Fruit fly (Drosophila melanogaster) whole organism, embryonic: ENCODE results near the gene mmy.

ENCODE experiments used
- CG10274 ChIP-seq: fragments of 200-800 bp; sonication (Bioruptor generic); optimal IDR thresholded peaks from 3 replicates; lab custom pipeline; 2017; ENCODE audit warnings: missing biosample characterization, mild to moderate bottlenecking, missing genetic modification characterization
- CG11560 ChIP-seq: fragments of 200-800 bp; sonication (Bioruptor generic); IDR thresholded peaks from 3 replicates; pipeline ENCODE4 v1.3.6; 2022; ENCODE audit warnings: missing biosample characterization, missing genetic modification characterization
- CG12071 ChIP-seq: fragments of 200-800 bp; sonication (Bioruptor generic); optimal IDR thresholded peaks from 3 replicates; lab custom pipeline; 2018; ENCODE audit warnings: missing biosample characterization, mild to moderate bottlenecking, missing genetic modification characterization
- CG12236 ChIP-seq: fragments of 200-800 bp; sonication (Bioruptor generic); optimal IDR thresholded peaks from 2 replicates; lab custom pipeline; 2016; ENCODE audit warnings: missing biosample characterization, missing genetic modification characterization
- CG14014 ChIP-seq: fragments of 200-800 bp; sonication (Bioruptor generic); IDR thresholded peaks from 2 replicates; pipeline ENCODE4 v1.3.6; 2022; ENCODE audit warnings: missing biosample characterization, missing genetic modification characterization
- CG15696 ChIP-seq: fragments of 200-800 bp; sonication (Bioruptor generic); optimal IDR thresholded peaks from 2 replicates; lab custom pipeline; 2019; ENCODE audit warnings: missing biosample characterization, mild to moderate bottlenecking, missing genetic modification characterization, moderate library complexity
- CG1602 ChIP-seq: fragments of 200-800 bp; sonication (Bioruptor generic); optimal IDR thresholded peaks from 3 replicates; lab custom pipeline; 2016; ENCODE audit warnings: missing biosample characterization, missing genetic modification characterization
- CG1647 ChIP-seq: fragments of 200-800 bp; sonication (Bioruptor generic); optimal IDR thresholded peaks from 3 replicates; lab custom pipeline; 2016; ENCODE audit warnings: missing biosample characterization, missing genetic modification characterization
- CG17385 ChIP-seq: fragments of 200-800 bp; sonication (Bioruptor generic); optimal IDR thresholded peaks from 3 replicates; lab custom pipeline; 2018; ENCODE audit warnings: missing biosample characterization, mild to moderate bottlenecking, missing genetic modification characterization
- CG17802 ChIP-seq: fragments of 200-800 bp; sonication (Bioruptor generic); optimal IDR thresholded peaks from 2 replicates; lab custom pipeline; 2018; ENCODE audit warnings: missing biosample characterization, mild to moderate bottlenecking, missing genetic modification characterization, moderate library complexity
- CG1792 ChIP-seq: fragments of 200-800 bp; sonication (Bioruptor generic); optimal IDR thresholded peaks from 2 replicates; lab custom pipeline; 2016; ENCODE audit warnings: missing biosample characterization, missing genetic modification characterization
- CG18764 ChIP-seq: fragments of 200-800 bp; sonication (Bioruptor generic); optimal IDR thresholded peaks from 3 replicates; lab custom pipeline; 2016; ENCODE audit warnings: missing biosample characterization, missing genetic modification characterization
- CG30403 ChIP-seq: fragments of 200-800 bp; sonication (Bioruptor generic); optimal IDR thresholded peaks from 3 replicates; lab custom pipeline; 2016; ENCODE audit warnings: missing biosample characterization, missing genetic modification characterization
- CG32532 ChIP-seq: fragments of 200-800 bp; sonication (Bioruptor generic); IDR thresholded peaks from 2 replicates; pipeline ENCODE4 v1.3.6; 2022; ENCODE audit warnings: missing biosample characterization, missing genetic modification characterization
- CG3838 ChIP-seq: fragments of 200-800 bp; sonication (Bioruptor generic); optimal IDR thresholded peaks from 3 replicates; lab custom pipeline; 2016; ENCODE audit warnings: missing biosample characterization, missing genetic modification characterization
- CG43689 ChIP-seq: fragments of 200-800 bp; sonication (Bioruptor generic); IDR thresholded peaks from 2 replicates; pipeline ENCODE4 v1.3.6; 2022; ENCODE audit warnings: missing biosample characterization, missing genetic modification characterization
- CG6854 ChIP-seq: fragments of 200-800 bp; sonication (Bioruptor generic); optimal IDR thresholded peaks from 3 replicates; lab custom pipeline; 2017; ENCODE audit warnings: missing biosample characterization, mild to moderate bottlenecking, missing genetic modification characterization
- CG7786 ChIP-seq: fragments of 200-800 bp; sonication (Bioruptor generic); optimal IDR thresholded peaks from 2 replicates; lab custom pipeline; 2016; ENCODE audit warnings: missing biosample characterization, missing genetic modification characterization
- CG8478 ChIP-seq: fragments of >200 bp; optimal IDR thresholded peaks from 2 replicates; lab custom pipeline; 2018
- CG8765 ChIP-seq: fragments of 200-800 bp; sonication (Bioruptor generic); IDR thresholded peaks from 2 replicates; pipeline ENCODE4 v1.3.6; 2022; ENCODE audit warnings: missing biosample characterization, missing genetic modification characterization
- CHES-1-like ChIP-seq: fragments of 200-800 bp; sonication (Bioruptor generic); optimal IDR thresholded peaks from 2 replicates; lab custom pipeline; 2016; ENCODE audit warnings: missing biosample characterization, missing genetic modification characterization
- Dek ChIP-seq: fragments of 200-800 bp; sonication (Bioruptor generic); optimal IDR thresholded peaks from 3 replicates; lab custom pipeline; 2019; ENCODE audit warnings: missing biosample characterization, mild to moderate bottlenecking, missing genetic modification characterization, moderate library complexity
- Doc3 ChIP-seq: fragments of 200-800 bp; sonication (Bioruptor generic); IDR thresholded peaks from 3 replicates; pipeline ENCODE4 v1.3.6; 2022; ENCODE audit warnings: missing biosample characterization, missing genetic modification characterization; ENCODE audit not compliant: partially characterized antibody
- Drgx ChIP-seq: fragments of 200-800 bp; sonication (Bioruptor generic); IDR thresholded peaks from 2 replicates; pipeline ENCODE4 v1.3.6; 2022; ENCODE audit warnings: missing biosample characterization, missing genetic modification characterization
- HLHmδ ChIP-seq: fragments of 200-800 bp; sonication (Bioruptor generic); optimal IDR thresholded peaks from 2 replicates; lab custom pipeline; 2018; ENCODE audit warnings: missing biosample characterization, mild to moderate bottlenecking, missing genetic modification characterization, moderate library complexity
- Hey ChIP-seq: fragments of 200-800 bp; sonication (Bioruptor generic); optimal IDR thresholded peaks from 3 replicates; lab custom pipeline; 2018; ENCODE audit warnings: missing biosample characterization, mild to moderate bottlenecking, missing genetic modification characterization
- Neu2 ChIP-seq: fragments of 200-800 bp; sonication (Bioruptor generic); optimal IDR thresholded peaks from 3 replicates; lab custom pipeline; 2016; ENCODE audit warnings: missing biosample characterization, missing genetic modification characterization, borderline replicate concordance
- Ptx1 ChIP-seq: fragments of 200-800 bp; sonication (Bioruptor generic); IDR thresholded peaks from 2 replicates; pipeline ENCODE4 v1.3.6; 2022; ENCODE audit warnings: missing biosample characterization, missing genetic modification characterization
- Ravus ChIP-seq: fragments of 200-800 bp; sonication (Bioruptor generic); IDR thresholded peaks from 2 replicates; pipeline ENCODE4 v1.3.6; 2022; ENCODE audit warnings: missing biosample characterization, missing genetic modification characterization
- Sox100B ChIP-seq: fragments of 200-800 bp; sonication (Bioruptor generic); optimal IDR thresholded peaks from 3 replicates; lab custom pipeline; 2018; ENCODE audit warnings: missing biosample characterization, mild to moderate bottlenecking, missing genetic modification characterization
- TFAM ChIP-seq: fragments of 200-800 bp; sonication (Bioruptor generic); optimal IDR thresholded peaks from 2 replicates; lab custom pipeline; 2017; ENCODE audit warnings: missing biosample characterization, missing genetic modification characterization, inconsistent platforms
- abd-A ChIP-seq: fragments of 200-800 bp; sonication (Bioruptor generic); optimal IDR thresholded peaks from 3 replicates; lab custom pipeline; 2019; ENCODE audit warnings: missing biosample characterization, mild to moderate bottlenecking, missing genetic modification characterization, moderate library complexity
- az2 ChIP-seq: fragments of 200-800 bp; sonication (Bioruptor generic); optimal IDR thresholded peaks from 3 replicates; lab custom pipeline; 2016; ENCODE audit warnings: missing biosample characterization, missing genetic modification characterization
- cad ChIP-seq: fragments of >200 bp; optimal IDR thresholded peaks from 2 replicates; lab custom pipeline; 2017; ENCODE audit warnings: missing biosample characterization, missing genetic modification characterization
- cato ChIP-seq: fragments of 200-800 bp; sonication (Bioruptor generic); optimal IDR thresholded peaks from 2 replicates; lab custom pipeline; 2016; ENCODE audit warnings: missing biosample characterization, missing genetic modification characterization, borderline replicate concordance
- danr ChIP-seq: fragments of 200-800 bp; sonication (Bioruptor generic); IDR thresholded peaks from 2 replicates; pipeline ENCODE4 v1.3.6; 2022; ENCODE audit warnings: missing biosample characterization, missing genetic modification characterization
- dysf ChIP-seq: fragments of 200-800 bp; sonication (Bioruptor generic); IDR thresholded peaks from 3 replicates; pipeline ENCODE4 v1.3.6; 2022; ENCODE audit warnings: missing biosample characterization, missing genetic modification characterization
- fd3F ChIP-seq: fragments of 200-800 bp; sonication (Bioruptor generic); optimal IDR thresholded peaks from 2 replicates; lab custom pipeline; 2018; ENCODE audit warnings: missing biosample characterization, mild to moderate bottlenecking, missing genetic modification characterization, moderate library complexity
- h ChIP-seq: fragments of >200 bp; optimal IDR thresholded peaks from 2 replicates; lab custom pipeline; 2017
- insv ChIP-seq, 2 experiments: fragments of 200-800 bp; sonication (Bioruptor generic); optimal IDR thresholded peaks; 3 replicates each; lab custom pipeline; 2016 to 2018; ENCODE audit warnings: missing biosample characterization in 2 of 2, missing genetic modification characterization in 2 of 2
- kni ChIP-seq: fragments of 200-800 bp; sonication (Bioruptor generic); optimal IDR thresholded peaks from 3 replicates; lab custom pipeline; 2017; ENCODE audit warnings: mild to moderate bottlenecking, missing biosample characterization, missing genetic modification reagents, missing genetic modification characterization
- lbe ChIP-seq: fragments of 200-800 bp; sonication (Bioruptor generic); optimal IDR thresholded peaks from 2 replicates; lab custom pipeline; 2016; ENCODE audit warnings: missing biosample characterization, mild to moderate bottlenecking, missing genetic modification characterization
- lola ChIP-seq, 3 experiments: fragments of >200 bp in 2 of 3; fragments of 200-800 bp in 1 of 3; sonication (Bioruptor generic) in 1 of 3; optimal IDR thresholded peaks; 2 replicates each; lab custom pipeline; 2017 to 2019; ENCODE audit warnings: missing biosample characterization in 3 of 3, missing genetic modification characterization in 3 of 3, mild to moderate bottlenecking in 1 of 3, moderate library complexity in 1 of 3
- mld ChIP-seq: fragments of 200-800 bp; sonication (Bioruptor generic); IDR thresholded peaks from 3 replicates; pipeline ENCODE4 v1.3.6; 2022; ENCODE audit warnings: missing biosample characterization, missing genetic modification characterization; ENCODE audit not compliant: partially characterized antibody
- odd ChIP-seq: fragments of 200-800 bp; sonication (Bioruptor generic); optimal IDR thresholded peaks from 2 replicates; lab custom pipeline; 2017; ENCODE audit warnings: missing biosample characterization, mild to moderate bottlenecking, missing genetic modification characterization
- sd ChIP-seq: fragments of 200-800 bp; sonication (Bioruptor generic); optimal IDR thresholded peaks from 3 replicates; lab custom pipeline; 2018; ENCODE audit warnings: missing biosample characterization, mild to moderate bottlenecking, missing genetic modification characterization, moderate library complexity
- sim ChIP-seq: fragments of 200-800 bp; sonication (Bioruptor generic); IDR thresholded peaks from 2 replicates; pipeline ENCODE4 v1.3.6; 2022; ENCODE audit warnings: missing biosample characterization, missing genetic modification characterization
- stc ChIP-seq: fragments of 200-800 bp; sonication (Bioruptor generic); IDR thresholded peaks from 2 replicates; pipeline ENCODE4 v1.3.6; 2022; ENCODE audit warnings: missing biosample characterization, missing genetic modification characterization
- unc-4 ChIP-seq: fragments of 200-800 bp; sonication (Bioruptor generic); IDR thresholded peaks from 2 replicates; pipeline ENCODE4 v1.3.6; 2022; ENCODE audit warnings: missing biosample characterization, missing genetic modification characterization; ENCODE audit not compliant: partially characterized antibody
- unpg ChIP-seq: fragments of 200-800 bp; sonication (Bioruptor generic); optimal IDR thresholded peaks from 3 replicates; lab custom pipeline; 2018; ENCODE audit warnings: missing biosample characterization, mild to moderate bottlenecking, missing genetic modification characterization, moderate library complexity
- wek ChIP-seq: fragments of 200-800 bp; sonication (Bioruptor generic); optimal IDR thresholded peaks from 3 replicates; lab custom pipeline; 2018; ENCODE audit warnings: missing biosample characterization, mild to moderate bottlenecking, missing genetic modification characterization, moderate library complexity
- zfh2 ChIP-seq: fragments of 200-800 bp; sonication (Bioruptor generic); optimal IDR thresholded peaks from 2 replicates; lab custom pipeline; 2016; ENCODE audit warnings: missing biosample characterization, missing genetic modification characterization

Gene mmy

dm6 chr2L:6508666-6509065 lies 35.0 kb upstream of the mmy start:
- 0 out of 2 replicates have a peak, but pooled peaks have one; percentile 26 for TF ChIP-seq Ptx1
- TF ChIP-seq HLHmδ (GFP tag; lab: Kevin White, UChicago), result no peak
- no peak for TF ChIP-seq TFAM
- no peak for TF ChIP-seq lbe (GFP tag; lab: Kevin White, UChicago)
- TF ChIP-seq unc-4 (GFP tag; lab: Robert Waterston, UW), result no peak
- TF ChIP-seq cad (GFP tag; lab: Kevin White, UChicago), result no peak
- TF ChIP-seq CG17385 (GFP tag; lab: Kevin White, UChicago), result peak; percentile 29
- no peak for TF ChIP-seq CG14014 (GFP tag; lab: Robert Waterston, UW)
- TF ChIP-seq sim, result no peak
- TF ChIP-seq zfh2 (GFP tag; lab: Kevin White, UChicago), result no peak
- no peak for TF ChIP-seq CG12071 (GFP tag; lab: Kevin White, UChicago)
- no peak for TF ChIP-seq CG12236
- TF ChIP-seq CG10274 (GFP tag; lab: Kevin White, UChicago), result no peak
- no peak for TF ChIP-seq CG30403 (GFP tag; lab: Kevin White, UChicago)
- TF ChIP-seq CHES-1-like (GFP tag; lab: Kevin White, UChicago), result no peak
- TF ChIP-seq h (lab: Kevin White, UChicago), result no peak
- no peak for TF ChIP-seq Ravus (GFP tag; lab: Robert Waterston, UW)
- TF ChIP-seq CG11560 (tag; lab: Robert Waterston, UW), result no peak
- no peak for TF ChIP-seq insv (GFP tag; optimal IDR thresholded peaks at IDR 0.05; lab: Kevin White, UChicago)
- no peak for TF ChIP-seq CG3838
- no peak for TF ChIP-seq CG32532
- no peak for TF ChIP-seq CG8765
- TF ChIP-seq abd-A, result no peak
- no peak for TF ChIP-seq wek (GFP tag; lab: Kevin White, UChicago)
- TF ChIP-seq CG1602 (GFP tag; lab: Kevin White, UChicago), result no peak
- TF ChIP-seq Sox100B (GFP tag; lab: Kevin White, UChicago), result peak; percentile 21
- TF ChIP-seq stc (GFP tag; lab: Robert Waterston, UW), result no peak
- TF ChIP-seq Neu2, result no peak
- TF ChIP-seq cato (GFP tag; lab: Kevin White, UChicago), result no peak
- TF ChIP-seq CG18764 (GFP tag; lab: Kevin White, UChicago), result no peak
- TF ChIP-seq sd (tag; lab: Kevin White, UChicago), result no peak
- peak; percentile 35 for TF ChIP-seq unpg
- TF ChIP-seq CG17802 (tag; lab: Kevin White, UChicago), result no peak
- no peak for TF ChIP-seq Doc3
- TF ChIP-seq CG15696, result peak; percentile 19
- no peak for TF ChIP-seq fd3F
- TF ChIP-seq odd, result no peak
- TF ChIP-seq Hey (tag; lab: Kevin White, UChicago), result no peak
- TF ChIP-seq danr (GFP tag; lab: Robert Waterston, UW), result no peak
- TF ChIP-seq CG1792, result no peak
- TF ChIP-seq CG43689, result no peak
- peak; percentile 46; the same call in 1 of the 2 replicates for TF ChIP-seq Drgx
- TF ChIP-seq kni (GFP tag; lab: Kevin White, UChicago), result no peak
- TF ChIP-seq lola (GFP tag; optimal IDR thresholded peaks at IDR 0.05; lab: Kevin White, UChicago), result peak in 1 of 3 experiments; percentile 30
- TF ChIP-seq az2, result peak; percentile 29
- no peak for TF ChIP-seq mld (GFP tag; lab: Robert Waterston, UW)
- TF ChIP-seq CG7786 (GFP tag; lab: Kevin White, UChicago), result no peak
- no peak for TF ChIP-seq CG6854 (GFP tag; lab: Kevin White, UChicago)
- no peak for TF ChIP-seq CG8478
- TF ChIP-seq Dek (tag; lab: Kevin White, UChicago), result no peak
- 0 out of 3 replicates have a peak, but pooled peaks have one; percentile 37 for TF ChIP-seq dysf (GFP tag; lab: Robert Waterston, UW)
- no peak for TF ChIP-seq CG1647 (GFP tag; lab: Kevin White, UChicago)
